ENCODE assay signal across 1 fruit fly cellular context in genomic region chrX:2647472-2647883, dm6.
TF ChIP-seq lines count a peak whose summit lies in the region.

No protein-coding gene starts in this region.

TF ChIP-seq in whole organism, embryonic, 481 proteins besides CTCF, POLR2A, EP300 and RAD21 (continued from another document and continues in another):
- TF ChIP-seq CG11398 (GFP tag; optimal IDR thresholded peaks at IDR 0.05; lab: Kevin White, UChicago) (peak; percentile 7), Ada2b (GFP tag; IDR thresholded peaks at IDR 0.05; lab: Robert Waterston, UW) (peak; percentile 57), HmgZ (tag; optimal IDR thresholded peaks at IDR 0.05; lab: Kevin White, UChicago) (peak; percentile 39), Bgb (GFP tag; IDR thresholded peaks at IDR 0.05; lab: Robert Waterston, UW; ENCODE audit: partially characterized antibody) (no peak), cg (GFP tag; optimal IDR thresholded peaks at IDR 0.05; lab: Kevin White, UChicago) (no peak), CG10654 (GFP tag; optimal IDR thresholded peaks at IDR 0.05; lab: Kevin White, UChicago) (peak; percentile 58), wdn (GFP tag; IDR thresholded peaks at IDR 0.05; lab: Robert Waterston, UW) (no peak), amos (GFP tag; IDR thresholded peaks at IDR 0.05; lab: Robert Waterston, UW; ENCODE audit: partially characterized antibody) (no peak), CG1647 (GFP tag; optimal IDR thresholded peaks at IDR 0.05; lab: Kevin White, UChicago) (peak; percentile 45), chif (GFP tag; optimal IDR thresholded peaks at IDR 0.05; lab: Kevin White, UChicago) (peak; percentile 51 to 59), PHDP (tag; optimal IDR thresholded peaks at IDR 0.05; lab: Kevin White, UChicago) (peak; percentile 71), phol (tag; optimal IDR thresholded peaks at IDR 0.05; lab: Kevin White, UChicago) (peak; percentile 70), CG6272 (GFP tag; IDR thresholded peaks at IDR 0.05; lab: Robert Waterston, UW) (no peak), ac (GFP tag; optimal IDR thresholded peaks at IDR 0.05; lab: Kevin White, UChicago) (no peak), CG43689 (GFP tag; IDR thresholded peaks at IDR 0.05; lab: Robert Waterston, UW) (no peak), CG10321 (GFP tag; IDR thresholded peaks at IDR 0.05; lab: Robert Waterston, UW) (no peak), fd3F (GFP tag; optimal IDR thresholded peaks at IDR 0.05; lab: Kevin White, UChicago) (peak; percentile 36), CG42726 (GFP tag; IDR thresholded peaks at IDR 0.05; lab: Robert Waterston, UW; ENCODE audit: partially characterized antibody) (no peak), Gsc (GFP tag; IDR thresholded peaks at IDR 0.05; lab: Robert Waterston, UW) (no peak), salm (tag; optimal IDR thresholded peaks at IDR 0.05; lab: Kevin White, UChicago) (peak; percentile 9), CG3281 (GFP tag; optimal IDR thresholded peaks at IDR 0.05; lab: Kevin White, UChicago) (peak; percentile 58), H15 (GFP tag; IDR thresholded peaks at IDR 0.05; lab: Robert Waterston, UW) (peak; percentile 60; the same call in 2 of the 3 replicates), seq (GFP tag; IDR thresholded peaks at IDR 0.05; lab: Robert Waterston, UW) (peak; percentile 53; the same call in 1 of the 2 replicates), al (GFP tag; IDR thresholded peaks at IDR 0.05; lab: Robert Waterston, UW) (0 out of 2 replicates have a peak, but pooled peaks have one; percentile 11), CG34224 (GFP tag; IDR thresholded peaks at IDR 0.05; lab: Robert Waterston, UW; ENCODE audit: partially characterized antibody) (no peak), Dad (GFP tag; optimal IDR thresholded peaks at IDR 0.05; lab: Kevin White, UChicago) (peak; percentile 44), tap (tag; optimal IDR thresholded peaks at IDR 0.05; lab: Kevin White, UChicago) (peak; percentile 40), CG1233 (GFP tag; optimal IDR thresholded peaks at IDR 0.05; lab: Kevin White, UChicago) (peak; percentile 34), lbe (GFP tag; optimal IDR thresholded peaks at IDR 0.05; lab: Kevin White, UChicago) (peak; percentile 76), Dip3 (GFP tag; optimal IDR thresholded peaks at IDR 0.05; lab: Kevin White, UChicago) (peak; percentile 16), onecut (GFP tag; IDR thresholded peaks at IDR 0.05; lab: Robert Waterston, UW) (peak; percentile 45), ATbp (GFP tag; optimal IDR thresholded peaks at IDR 0.05; lab: Kevin White, UChicago) (peak; percentile 54), tgo (GFP tag; IDR thresholded peaks at IDR 0.05; lab: Robert Waterston, UW) (peak; percentile 64; the same call in 2 of the 3 replicates), CG30403 (GFP tag; optimal IDR thresholded peaks at IDR 0.05; lab: Kevin White, UChicago) (peak; percentile 65), CG8924 (tag; optimal IDR thresholded peaks at IDR 0.05; lab: Kevin White, UChicago) (peak; percentile 73), Blimp-1 (GFP tag; optimal IDR thresholded peaks at IDR 0.05; lab: Kevin White, UChicago) (peak; percentile 63), CG3163 (GFP tag; optimal IDR thresholded peaks at IDR 0.05; lab: Kevin White, UChicago) (no peak), Spps (tag; optimal IDR thresholded peaks at IDR 0.05; lab: Kevin White, UChicago) (no peak), CG10431 (GFP tag; optimal IDR thresholded peaks at IDR 0.05; lab: Kevin White, UChicago) (no peak), CG5180 (GFP tag; optimal IDR thresholded peaks at IDR 0.05; lab: Kevin White, UChicago) (peak; percentile 57), Med (GFP tag; lab: Kevin White, UChicago) (peak; percentile 96), CG13624 (GFP tag; optimal IDR thresholded peaks at IDR 0.05; lab: Kevin White, UChicago) (peak; percentile 43), sc (optimal IDR thresholded peaks at IDR 0.05; lab: Kevin White, UChicago) (no peak), sc (GFP tag; optimal IDR thresholded peaks at IDR 0.05; lab: Kevin White, UChicago) (peak; percentile 26), CG4730 (GFP tag; IDR thresholded peaks at IDR 0.05; lab: Robert Waterston, UW) (no peak), corto (GFP tag; optimal IDR thresholded peaks at IDR 0.05; lab: Kevin White, UChicago) (peak; percentile 64), Awh (GFP tag; IDR thresholded peaks at IDR 0.05; lab: Robert Waterston, UW) (no peak), slp2 (GFP tag; optimal IDR thresholded peaks at IDR 0.05; lab: Kevin White, UChicago) (peak; percentile 42), CG4282 (GFP tag; optimal IDR thresholded peaks at IDR 0.05; lab: Kevin White, UChicago) (no peak), shn (GFP tag; optimal IDR thresholded peaks at IDR 0.05; lab: Kevin White, UChicago) (peak; percentile 47), CG8359 (GFP tag; optimal IDR thresholded peaks at IDR 0.05; lab: Kevin White, UChicago; ENCODE audit: borderline replicate concordance) (no peak), scrt (GFP tag; optimal IDR thresholded peaks at IDR 0.05; lab: Kevin White, UChicago) (peak; percentile 34), ken (GFP tag; IDR thresholded peaks at IDR 0.05; lab: Robert Waterston, UW) (peak; percentile 45; the same call in 1 of the 3 replicates), CG10267 (tag; optimal IDR thresholded peaks at IDR 0.05; lab: Kevin White, UChicago) (peak; percentile 50), Xbp1 (GFP tag; optimal IDR thresholded peaks at IDR 0.05; lab: Kevin White, UChicago) (peak; percentile 65), p53 (GFP tag; optimal IDR thresholded peaks at IDR 0.05; lab: Kevin White, UChicago) (peak; percentile 12), CG10274 (GFP tag; optimal IDR thresholded peaks at IDR 0.05; lab: Kevin White, UChicago) (peak; percentile 34), CG2116 (GFP tag; optimal IDR thresholded peaks at IDR 0.05; lab: Kevin White, UChicago) (no peak), CG17361 (GFP tag; IDR thresholded peaks at IDR 0.05; lab: Robert Waterston, UW) (peak; percentile 48; the same call in 2 of the 3 replicates), tll (GFP tag; optimal IDR thresholded peaks at IDR 0.05; lab: Kevin White, UChicago) (no peak), Nf-YC (tag; optimal IDR thresholded peaks at IDR 0.05; lab: Kevin White, UChicago) (peak; percentile 57), danr (GFP tag; IDR thresholded peaks at IDR 0.05; lab: Robert Waterston, UW) (peak; percentile 22; the same call in 1 of the 2 replicates), CG2202 (tag; optimal IDR thresholded peaks at IDR 0.05; lab: Kevin White, UChicago) (no peak), grn (GFP tag; optimal IDR thresholded peaks at IDR 0.05; lab: Kevin White, UChicago) (no peak), da (GFP tag; optimal IDR thresholded peaks at IDR 0.05; lab: Kevin White, UChicago) (no peak), ssp (GFP tag; IDR thresholded peaks at IDR 0.05; lab: Robert Waterston, UW) (peak; percentile 36; the same call in 1 of the 2 replicates), unpg (GFP tag; optimal IDR thresholded peaks at IDR 0.05; lab: Kevin White, UChicago) (peak; percentile 81), NC2α (GFP tag; optimal IDR thresholded peaks at IDR 0.05; lab: Kevin White, UChicago) (no peak), CG17612 (GFP tag; IDR thresholded peaks at IDR 0.05; lab: Robert Waterston, UW) (no peak), Doc3 (GFP tag; IDR thresholded peaks at IDR 0.05; lab: Robert Waterston, UW; ENCODE audit: partially characterized antibody) (no peak), yki (optimal IDR thresholded peaks at IDR 0.05; lab: Kevin White, UChicago) (no peak), CG4424 (GFP tag; optimal IDR thresholded peaks at IDR 0.05; lab: Kevin White, UChicago) (peak; percentile 62), Asciz (GFP tag; optimal IDR thresholded peaks at IDR 0.05; lab: Kevin White, UChicago) (peak; percentile 3), hkb (optimal IDR thresholded peaks at IDR 0.05; lab: Kevin White, UChicago) (no peak), hkb (GFP tag; IDR thresholded peaks at IDR 0.05; lab: Robert Waterston, UW) (peak; percentile 75), emc (GFP tag; optimal IDR thresholded peaks at IDR 0.05; lab: Kevin White, UChicago) (peak; percentile 32), Rx (GFP tag; IDR thresholded peaks at IDR 0.05; lab: Robert Waterston, UW) (0 out of 2 replicates have a peak, but pooled peaks have one; percentile 40), NFAT (GFP tag; IDR thresholded peaks at IDR 0.05; lab: Robert Waterston, UW) (no peak), kni (GFP tag; optimal IDR thresholded peaks at IDR 0.05; lab: Kevin White, UChicago) (peak; percentile 27), row (GFP tag; IDR thresholded peaks at IDR 0.05; lab: Robert Waterston, UW) (peak; percentile 78), Sin3A (optimal IDR thresholded peaks at IDR 0.05; lab: Kevin White, UChicago) (no peak), pan (optimal IDR thresholded peaks at IDR 0.05; lab: Kevin White, UChicago) (no peak), pan (GFP tag; optimal IDR thresholded peaks at IDR 0.05 in 1 of 2, IDR thresholded peaks at IDR 0.05 in 1 of 2) (peak in 1 of 2 experiments; percentile 49), CG10147 (GFP tag; optimal IDR thresholded peaks at IDR 0.05; lab: Kevin White, UChicago) (peak; percentile 56), HmgD (GFP tag; optimal IDR thresholded peaks at IDR 0.05; lab: Kevin White, UChicago) (no peak), CG3407 (GFP tag; optimal IDR thresholded peaks at IDR 0.05; lab: Kevin White, UChicago) (peak; percentile 29), CG10366 (GFP tag; IDR thresholded peaks at IDR 0.05; lab: Robert Waterston, UW) (peak; percentile 44), sqz (GFP tag; optimal IDR thresholded peaks at IDR 0.05; lab: Kevin White, UChicago) (peak; percentile 18), bbx (GFP tag; IDR thresholded peaks at IDR 0.05; lab: Robert Waterston, UW; ENCODE audit: partially characterized antibody) (no peak), CG7963 (GFP tag; IDR thresholded peaks at IDR 0.05; lab: Robert Waterston, UW; ENCODE audit: partially characterized antibody) (no peak), CG7928 (GFP tag; optimal IDR thresholded peaks at IDR 0.05; lab: Kevin White, UChicago) (no peak), mirr (GFP tag; optimal IDR thresholded peaks at IDR 0.05; lab: Kevin White, UChicago) (peak; percentile 8), CG12391 (tag; optimal IDR thresholded peaks at IDR 0.05; lab: Kevin White, UChicago) (peak; percentile 58), Dbx (GFP tag; IDR thresholded peaks at IDR 0.05; lab: Robert Waterston, UW) (0 out of 3 replicates have a peak, but pooled peaks have one; percentile 42), Side (GFP tag; optimal IDR thresholded peaks at IDR 0.05; lab: Kevin White, UChicago) (peak; percentile 39), CG17912 (GFP tag; optimal IDR thresholded peaks at IDR 0.05; lab: Kevin White, UChicago) (no peak), CG18619 (GFP tag; optimal IDR thresholded peaks at IDR 0.05; lab: Kevin White, UChicago) (peak; percentile 38), trh (GFP tag; optimal IDR thresholded peaks at IDR 0.05; lab: Kevin White, UChicago) (peak; percentile 11), ash1 (GFP tag; optimal IDR thresholded peaks at IDR 0.05; lab: Kevin White, UChicago) (no peak), HHEX (GFP tag; optimal IDR thresholded peaks at IDR 0.05; lab: Kevin White, UChicago) (peak; percentile 68), dmrt11E (tag; optimal IDR thresholded peaks at IDR 0.05; lab: Kevin White, UChicago) (peak; percentile 11), CG4360 (GFP tag; IDR thresholded peaks at IDR 0.05; lab: Robert Waterston, UW) (0 out of 2 replicates have a peak, but pooled peaks have one; percentile 23), CG2889 (GFP tag; IDR thresholded peaks at IDR 0.05; lab: Robert Waterston, UW) (no peak), CG1603 (tag; optimal IDR thresholded peaks at IDR 0.05; lab: Kevin White, UChicago) (peak; percentile 84), ewg (GFP tag; optimal IDR thresholded peaks at IDR 0.05; lab: Kevin White, UChicago) (peak; percentile 26), sr (GFP tag; IDR thresholded peaks at IDR 0.05; lab: Robert Waterston, UW) (peak; percentile 4; the same call in 1 of the 3 replicates), CG7987 (GFP tag; optimal IDR thresholded peaks at IDR 0.05; lab: Kevin White, UChicago) (no peak), zen (tag; optimal IDR thresholded peaks at IDR 0.05; lab: Kevin White, UChicago) (no peak), crol (GFP tag; IDR thresholded peaks at IDR 0.05; lab: Robert Waterston, UW) (peak; percentile 73), Lhr (GFP tag; optimal IDR thresholded peaks at IDR 0.05; lab: Kevin White, UChicago) (peak; percentile 5), CG9609 (GFP tag; optimal IDR thresholded peaks at IDR 0.05; lab: Kevin White, UChicago) (peak; percentile 56), ci (GFP tag; IDR thresholded peaks at IDR 0.05; lab: Robert Waterston, UW) (peak; percentile 57), Hr51 (GFP tag; optimal IDR thresholded peaks at IDR 0.05; lab: Kevin White, UChicago) (peak in 1 of 2 experiments; percentile 76), dm (GFP tag; optimal IDR thresholded peaks at IDR 0.05; lab: Kevin White, UChicago) (no peak), Atf3 (GFP tag; optimal IDR thresholded peaks at IDR 0.05; lab: Kevin White, UChicago) (no peak), CG34376 (GFP tag; optimal IDR thresholded peaks at IDR 0.05; lab: Kevin White, UChicago) (no peak), CG4854 (GFP tag; optimal IDR thresholded peaks at IDR 0.05; lab: Kevin White, UChicago) (no peak), CG8290 (GFP tag; optimal IDR thresholded peaks at IDR 0.05; lab: Kevin White, UChicago) (peak; percentile 3), CG8290 (tag; optimal IDR thresholded peaks at IDR 0.05; lab: Kevin White, UChicago) (peak in 1 of 2 experiments; percentile 88), tin (GFP tag; optimal IDR thresholded peaks at IDR 0.05; lab: Kevin White, UChicago) (peak; percentile 41), CG12236 (GFP tag; optimal IDR thresholded peaks at IDR 0.05; lab: Kevin White, UChicago) (peak; percentile 41), CG6813 (GFP tag; optimal IDR thresholded peaks at IDR 0.05; lab: Kevin White, UChicago) (peak; percentile 60), zen2 (GFP tag; IDR thresholded peaks at IDR 0.05; lab: Robert Waterston, UW; ENCODE audit: partially characterized antibody) (no peak), aop (GFP tag; IDR thresholded peaks at IDR 0.05; lab: Robert Waterston, UW) (0 out of 2 replicates have a peak, but pooled peaks have one; percentile 44), CG9797 (GFP tag; optimal IDR thresholded peaks at IDR 0.05; lab: Kevin White, UChicago) (no peak), CG15696 (tag; optimal IDR thresholded peaks at IDR 0.05; lab: Kevin White, UChicago) (peak; percentile 0), CG9215 (GFP tag; IDR thresholded peaks at IDR 0.05; lab: Robert Waterston, UW) (no peak), dpn (GFP tag; optimal IDR thresholded peaks at IDR 0.05; lab: Kevin White, UChicago) (peak; percentile 59 to 70), CG33557 (GFP tag; optimal IDR thresholded peaks at IDR 0.05; lab: Kevin White, UChicago) (no peak), BtbVII (GFP tag; optimal IDR thresholded peaks at IDR 0.05; lab: Kevin White, UChicago) (peak; percentile 48), Fer1 (GFP tag; optimal IDR thresholded peaks at IDR 0.05; lab: Kevin White, UChicago) (peak; percentile 74)
